Worm (Caenorhabditis elegans) whole organism, L4 larva: ENCODE data around the gene ZK1240.3.

Source experiments
- D1046.2 ChIP-seq: fragments of 200-800 bp; sonication (Bioruptor generic); IDR thresholded peaks from 2 replicates; pipeline ENCODE4 v1.3.6; 2022; ENCODE audit warnings: missing genetic modification characterization, missing compliant biosample characterization
- F10B5.3 ChIP-seq: sonication (generic microtip); optimal IDR thresholded peaks from 2 replicates; lab custom pipeline; 2016; ENCODE audit warnings: mild to moderate bottlenecking, missing genetic modification characterization, missing compliant biosample characterization
- F49E8.2 ChIP-seq: sonication (generic microtip); optimal IDR thresholded peaks from 2 replicates; lab custom pipeline; 2016; ENCODE audit warnings: missing compliant biosample characterization, mild to moderate bottlenecking, missing genetic modification characterization, borderline replicate concordance
- T20F7.1 ChIP-seq: fragments of 200-800 bp; sonication (Bioruptor generic); optimal IDR thresholded peaks from 2 replicates; lab custom pipeline; 2018; ENCODE audit warnings: mild to moderate bottlenecking, missing genetic modification characterization, missing compliant biosample characterization
- Y105C5A.15 ChIP-seq: fragments of 200-800 bp; sonication (Bioruptor generic); IDR thresholded peaks from 2 replicates; pipeline ENCODE4 v1.3.6; 2022; ENCODE audit warnings: missing genetic modification characterization, missing compliant biosample characterization
- ZK337.2 ChIP-seq: fragments of 200-800 bp; sonication (Bioruptor generic); IDR thresholded peaks from 2 replicates; pipeline ENCODE4 v1.3.6; 2022; ENCODE audit warnings: missing genetic modification reagents, missing genetic modification characterization, missing compliant biosample characterization
- ZK546.5 ChIP-seq, 2 experiments: sonication (generic microtip); optimal IDR thresholded peaks; 2 replicates each; lab custom pipeline; 2017; ENCODE audit warnings: missing biosample characterization in 2 of 2, missing genetic modification characterization in 2 of 2
- aha-1 ChIP-seq: fragments of 150-350 bp; peaks from one replicate; lab custom pipeline; 2014; ENCODE audit warnings: missing biosample characterization, missing genetic modification characterization
- arid-1 ChIP-seq: fragments of 200-800 bp; sonication (Bioruptor generic); conservative IDR thresholded peaks from 2 replicates; pipeline ENCODE4 v1.3.6; 2022; ENCODE audit warnings: missing genetic modification reagents, missing genetic modification characterization, missing compliant biosample characterization
- ceh-20 ChIP-seq: fragments of 200-800 bp; sonication (Bioruptor generic); IDR thresholded peaks from 2 replicates; pipeline ENCODE4 v1.3.6; 2022; ENCODE audit warnings: missing genetic modification reagents, missing genetic modification characterization, missing compliant biosample characterization
- ceh-44 ChIP-seq: fragments of 200-800 bp; sonication (Bioruptor generic); IDR thresholded peaks from 2 replicates; pipeline ENCODE4 v1.3.6; 2022; ENCODE audit warnings: missing genetic modification reagents, missing genetic modification characterization, missing compliant biosample characterization
- ceh-82 ChIP-seq: sonication (generic microtip); optimal IDR thresholded peaks from 2 replicates; lab custom pipeline; 2017; ENCODE audit warnings: missing biosample characterization, missing genetic modification characterization
- daf-12 ChIP-seq: fragments of 150-350 bp; optimal IDR thresholded peaks from 2 replicates; lab custom pipeline; 2014; ENCODE audit warnings: missing biosample characterization, missing genetic modification reagents, missing genetic modification characterization
- dmd-6 ChIP-seq: fragments of 200-800 bp; sonication (Bioruptor generic); IDR thresholded peaks from 2 replicates; pipeline ENCODE4 v1.3.6; 2022; ENCODE audit warnings: missing genetic modification reagents, missing genetic modification characterization, missing compliant biosample characterization
- dve-1 ChIP-seq: sonication (generic microtip); optimal IDR thresholded peaks from 2 replicates; lab custom pipeline; 2017; ENCODE audit warnings: antibody characterized with exemption, mild to moderate bottlenecking, missing genetic modification characterization, missing compliant biosample characterization; ENCODE audit not compliant: insufficient read depth
- egl-43 ChIP-seq: fragments of 200-800 bp; sonication (Bioruptor generic); IDR thresholded peaks from 2 replicates; pipeline ENCODE4 v1.3.6; 2022; ENCODE audit warnings: missing genetic modification reagents, missing genetic modification characterization, missing compliant biosample characterization
- fkh-10 ChIP-seq: fragments of 150-350 bp; optimal IDR thresholded peaks from 2 replicates; lab custom pipeline; 2014; ENCODE audit warnings: missing biosample characterization, missing genetic modification reagents, missing genetic modification characterization
- gei-8 ChIP-seq: fragments of 200-800 bp; sonication (Bioruptor generic); optimal IDR thresholded peaks from 2 replicates; lab custom pipeline; 2018; ENCODE audit warnings: mild to moderate bottlenecking, missing genetic modification characterization, missing compliant biosample characterization
- hif-1 ChIP-seq, 2 experiments: sonication (generic microtip); optimal IDR thresholded peaks; 2 replicates each; lab custom pipeline; 2016 to 2017; ENCODE audit warnings: missing compliant biosample characterization in 2 of 2, missing genetic modification characterization in 2 of 2, missing genetic modification reagents in 2 of 2, missing genotype in 2 of 2, mild to moderate bottlenecking in 1 of 2
- hlh-11 ChIP-seq: fragments of 200-800 bp; sonication (Bioruptor generic); optimal IDR thresholded peaks from 2 replicates; lab custom pipeline; 2018; ENCODE audit warnings: mild to moderate bottlenecking, missing genetic modification characterization, missing compliant biosample characterization
- hmg-1.1 ChIP-seq: fragments of 200-800 bp; sonication (Bioruptor generic); IDR thresholded peaks from 2 replicates; pipeline ENCODE4 v1.3.6; 2022; ENCODE audit warnings: missing genetic modification reagents, missing genetic modification characterization, missing compliant biosample characterization
- lin-1 ChIP-seq: fragments of 200-800 bp; sonication (Bioruptor generic); IDR thresholded peaks from 2 replicates; pipeline ENCODE4 v1.3.6; 2022; ENCODE audit warnings: missing genetic modification reagents, missing genetic modification characterization, missing compliant biosample characterization
- lin-13 ChIP-seq: fragments of 150-350 bp; optimal IDR thresholded peaks from 2 replicates; lab custom pipeline; 2014; ENCODE audit warnings: missing biosample characterization, missing genetic modification reagents, missing genetic modification characterization
- lin-38 ChIP-seq: fragments of 200-800 bp; sonication (Bioruptor generic); IDR thresholded peaks from 2 replicates; pipeline ENCODE4 v1.3.6; 2022; ENCODE audit warnings: missing genetic modification reagents, missing genetic modification characterization, missing compliant biosample characterization
- lin-39 ChIP-seq: fragments of 150-350 bp; optimal IDR thresholded peaks from 2 replicates; lab custom pipeline; 2014; ENCODE audit warnings: missing biosample characterization, missing genetic modification reagents, missing genetic modification characterization
- lsy-2 ChIP-seq, 2 experiments: fragments of 150-350 bp in 1 of 2; sonication (generic microtip) in 1 of 2; optimal IDR thresholded peaks; 2 replicates each; lab custom pipeline; 2014 to 2017; ENCODE audit warnings: missing biosample characterization in 2 of 2, missing genetic modification characterization in 2 of 2
- madf-5 ChIP-seq, 2 experiments: fragments of 200-800 bp; sonication (Bioruptor generic); IDR thresholded peaks; 2 replicates each; pipeline ENCODE4 v1.3.6; 2022; ENCODE audit warnings: missing compliant biosample characterization in 2 of 2, missing genetic modification characterization in 2 of 2
- mdl-1 ChIP-seq, 2 experiments: fragments of 150-350 bp in 1 of 2; sonication (generic microtip) in 1 of 2; optimal IDR thresholded peaks; 2 replicates each; lab custom pipeline; 2014 to 2017; ENCODE audit warnings: missing biosample characterization in 2 of 2, missing genetic modification characterization in 2 of 2
- mxl-2 ChIP-seq: fragments of 200-800 bp; sonication (Bioruptor generic); conservative IDR thresholded peaks from 2 replicates; pipeline ENCODE4 v1.3.6; 2022; ENCODE audit warnings: missing genetic modification reagents, missing genetic modification characterization, missing compliant biosample characterization
- nhr-111 ChIP-seq: fragments of 200-800 bp; sonication (Bioruptor generic); optimal IDR thresholded peaks from 2 replicates; lab custom pipeline; 2018; ENCODE audit warnings: mild to moderate bottlenecking, missing genetic modification characterization, missing compliant biosample characterization
- nhr-25 ChIP-seq: sonication (generic microtip); optimal IDR thresholded peaks from 2 replicates; lab custom pipeline; 2017; ENCODE audit warnings: missing genetic modification characterization, mild to moderate bottlenecking, missing compliant biosample characterization, antibody characterized with exemption, moderate library complexity, borderline replicate concordance; ENCODE audit not compliant: insufficient read depth
- nhr-28 ChIP-seq: fragments of 150-350 bp; optimal IDR thresholded peaks from 2 replicates; lab custom pipeline; 2014; ENCODE audit warnings: missing biosample characterization, missing genetic modification characterization
- nhr-42 ChIP-seq: fragments of 200-800 bp; sonication (Bioruptor generic); IDR thresholded peaks from 2 replicates; pipeline ENCODE4 v1.3.6; 2022; ENCODE audit warnings: missing genetic modification characterization, missing compliant biosample characterization
- nhr-6 ChIP-seq: fragments of 150-350 bp; optimal IDR thresholded peaks from 2 replicates; lab custom pipeline; 2014; ENCODE audit warnings: missing biosample characterization, missing genetic modification characterization
- nhr-77 ChIP-seq: fragments of 150-350 bp; optimal IDR thresholded peaks from 2 replicates; lab custom pipeline; 2014; ENCODE audit warnings: missing biosample characterization, missing genetic modification characterization
- php-3 ChIP-seq: fragments of 200-800 bp; sonication (Bioruptor generic); IDR thresholded peaks from 2 replicates; pipeline ENCODE4 v1.3.6; 2022; ENCODE audit warnings: missing genetic modification reagents, missing genetic modification characterization, missing compliant biosample characterization
- pqm-1 ChIP-seq: sonication (generic microtip); optimal IDR thresholded peaks from 2 replicates; lab custom pipeline; 2017; ENCODE audit warnings: missing biosample characterization, missing genetic modification characterization
- set-16 ChIP-seq: fragments of 200-800 bp; sonication (Bioruptor generic); IDR thresholded peaks from 2 replicates; pipeline ENCODE4 v1.3.6; 2022; ENCODE audit warnings: missing genetic modification reagents, missing genetic modification characterization, missing compliant biosample characterization
- skn-1 ChIP-seq: fragments of 150-350 bp; optimal IDR thresholded peaks from 2 replicates; lab custom pipeline; 2014; ENCODE audit warnings: missing biosample characterization, missing genetic modification characterization
- snpc-1.2 ChIP-seq: fragments of 200-800 bp; sonication (Bioruptor generic); IDR thresholded peaks from 2 replicates; pipeline ENCODE4 v1.3.6; 2022; ENCODE audit warnings: missing genetic modification reagents, missing genetic modification characterization, missing compliant biosample characterization
- snpc-4 ChIP-seq: fragments of 150-350 bp; optimal IDR thresholded peaks from 2 replicates; lab custom pipeline; 2014; ENCODE audit warnings: missing biosample characterization, missing genetic modification characterization
- spr-1 ChIP-seq: sonication (generic microtip); optimal IDR thresholded peaks from 2 replicates; lab custom pipeline; 2016; ENCODE audit warnings: mild to moderate bottlenecking, missing genetic modification characterization, missing compliant biosample characterization
- unc-130 ChIP-seq: sonication (generic microtip); optimal IDR thresholded peaks from 2 replicates; lab custom pipeline; 2016; ENCODE audit warnings: missing genetic modification reagents, missing genetic modification characterization, missing compliant biosample characterization
- unc-62 ChIP-seq, 3 experiments: fragments of 150-350 bp in 1 of 3; sonication (generic microtip); optimal IDR thresholded peaks in 2 of 3; peaks in 1 of 3; 1 replicate in 1 of 3; 2 replicates in 2 of 3; lab custom pipeline; 2014 to 2017; ENCODE audit warnings: missing biosample characterization in 3 of 3, missing genetic modification characterization in 3 of 3, missing genetic modification reagents in 3 of 3, missing genotype in 1 of 3
- vab-7 ChIP-seq: fragments of 200-800 bp; sonication (Bioruptor generic); IDR thresholded peaks from 2 replicates; pipeline ENCODE4 v1.3.6; 2022; ENCODE audit warnings: missing genetic modification reagents, missing genetic modification characterization, missing compliant biosample characterization
- zag-1 ChIP-seq: fragments of 150-350 bp; optimal IDR thresholded peaks from 2 replicates; lab custom pipeline; 2014; ENCODE audit warnings: missing biosample characterization, missing genetic modification characterization
- zfp-2 ChIP-seq: sonication (generic microtip); optimal IDR thresholded peaks from 2 replicates; lab custom pipeline; 2016; ENCODE audit warnings: mild to moderate bottlenecking, missing genetic modification characterization, missing compliant biosample characterization
- ztf-7 ChIP-seq: fragments of 150-350 bp; optimal IDR thresholded peaks from 2 replicates; lab custom pipeline; 2014; ENCODE audit warnings: missing biosample characterization, missing genetic modification characterization

The ZK1240.3 gene

ce11 chrII:2317883-2318357 lies 2.2 kb upstream of the ZK1240.3 start, which contains the start of the genes ZK1240.5 and ZK1240.9:
Gene ZK1240.5, minus strand, starts transcription at chrII:2317933.
Gene ZK1240.9, plus strand, starts transcription at chrII:2318189.
- TF ChIP-seq nhr-28 (tag; lab: Kevin White, UChicago) (peak; percentile 26), lin-13 (no peak), lin-1 (GFP tag; lab: Robert Waterston, UW) (no peak), gei-8 (no peak), spr-1 (no peak), zfp-2 (tag; lab: Kevin White, UChicago) (no peak), aha-1 (peak; percentile 22), unc-130 (GFP tag; lab: Kevin White, UChicago) (no peak), ZK337.2 (GFP tag; lab: Robert Waterston, UW) (no peak), nhr-42 (GFP tag; lab: Robert Waterston, UW) (no peak), zag-1 (no peak), nhr-6 (tag; lab: Kevin White, UChicago) (no peak), php-3 (peak; percentile 9; the same call in 1 of the 2 replicates), lsy-2 (tag; optimal IDR thresholded peaks at IDR 0.05; lab: Kevin White, UChicago) (no peak), nhr-25 (no peak), unc-62 (GFP tag; optimal IDR thresholded peaks at IDR 0.05 in 1 of 2; lab: Kevin White, UChicago) (peak in 1 of 2 experiments; percentile 72), unc-62 (tag; optimal IDR thresholded peaks at IDR 0.05; lab: Kevin White, UChicago) (no peak), nhr-77 (tag; lab: Kevin White, UChicago) (no peak), ceh-20 (no peak), snpc-1.2 (GFP tag; lab: Robert Waterston, UW) (no peak), T20F7.1 (GFP tag; lab: Kevin White, UChicago) (no peak), pqm-1 (tag; lab: Kevin White, UChicago) (peak; percentile 76), egl-43 (GFP tag; lab: Robert Waterston, UW) (no peak), mdl-1 (tag; optimal IDR thresholded peaks at IDR 0.05; lab: Kevin White, UChicago) (no peak), ceh-44 (GFP tag; lab: Robert Waterston, UW) (no peak), dmd-6 (0 out of 2 replicates have a peak, but pooled peaks have one; percentile 14), set-16 (no peak), hif-1 (tag; optimal IDR thresholded peaks at IDR 0.05; lab: Kevin White, UChicago) (no peak)

ce11 chrII:2322857-2323518 lies 2.9 kb downstream of the ZK1240.3 start, which contains the start of the genes ZK1240.6 and ZK1240.2:
Gene ZK1240.6, minus strand, starts transcription at chrII:2322907.
Gene ZK1240.2, plus strand, starts transcription at chrII:2323376.
- peak; percentile 76 for TF ChIP-seq dmd-6
- no peak for TF ChIP-seq snpc-4 (tag; lab: Kevin White, UChicago)
- TF ChIP-seq ZK546.5 (tag; optimal IDR thresholded peaks at IDR 0.05; lab: Kevin White, UChicago), result no peak
- TF ChIP-seq ceh-20, result no peak
- peak; percentile 17; the same call in 1 of the 2 replicates for TF ChIP-seq lin-1 (GFP tag; lab: Robert Waterston, UW)
- TF ChIP-seq lin-39 (tag; lab: Kevin White, UChicago), result no peak
- no peak for TF ChIP-seq Y105C5A.15 (GFP tag; lab: Robert Waterston, UW)
- no peak for TF ChIP-seq madf-5 (GFP tag; IDR thresholded peaks at IDR 0.05; lab: Robert Waterston, UW)
- no peak for TF ChIP-seq ztf-7 (tag; lab: Kevin White, UChicago)
- TF ChIP-seq fkh-10 (GFP tag; lab: Kevin White, UChicago), result no peak
- TF ChIP-seq lin-38 (GFP tag; lab: Robert Waterston, UW), result no peak
- TF ChIP-seq F10B5.3 (tag; lab: Kevin White, UChicago), result no peak
- no peak for TF ChIP-seq D1046.2 (GFP tag; lab: Robert Waterston, UW)
- no peak for TF ChIP-seq arid-1
- no peak for TF ChIP-seq vab-7 (GFP tag; lab: Robert Waterston, UW)
- peak; percentile 51 for TF ChIP-seq dve-1 (tag; lab: Kevin White, UChicago)
- TF ChIP-seq egl-43 (GFP tag; lab: Robert Waterston, UW), result no peak
- no peak for TF ChIP-seq T20F7.1 (GFP tag; lab: Kevin White, UChicago)
- no peak for TF ChIP-seq hmg-1.1 (GFP tag; lab: Robert Waterston, UW)
- no peak for TF ChIP-seq mxl-2 (GFP tag; lab: Robert Waterston, UW)
- TF ChIP-seq pqm-1 (tag; lab: Kevin White, UChicago), result peak; percentile 85
- TF ChIP-seq skn-1 (tag; lab: Kevin White, UChicago), result no peak
- TF ChIP-seq ceh-82 (tag; lab: Kevin White, UChicago), result no peak
- peak; percentile 55 for TF ChIP-seq hlh-11
- TF ChIP-seq nhr-6 (tag; lab: Kevin White, UChicago), result no peak
- TF ChIP-seq daf-12 (tag; lab: Kevin White, UChicago), result no peak
- TF ChIP-seq nhr-111 (GFP tag; lab: Kevin White, UChicago), result no peak
- peak; percentile 69 for TF ChIP-seq nhr-28 (tag; lab: Kevin White, UChicago)
- no peak for TF ChIP-seq F49E8.2 (tag; lab: Kevin White, UChicago)
